Worm (Caenorhabditis elegans) whole organism, late embryonic: ENCODE results near the gene sre-7.

Experiments
- ceh-14 ChIP-seq: sonication (generic microtip); optimal IDR thresholded peaks from 2 replicates; lab custom pipeline; 2016; ENCODE audit warnings: missing genotype, missing genetic modification characterization, missing compliant biosample characterization
- ceh-45 ChIP-seq: fragments of 200-800 bp; sonication (Bioruptor generic); IDR thresholded peaks from 2 replicates; pipeline ENCODE4 v1.3.6; 2022; ENCODE audit warnings: missing genetic modification reagents, missing genetic modification characterization, missing compliant biosample characterization
- odd-2 ChIP-seq: sonication (generic microtip); optimal IDR thresholded peaks from 2 replicates; lab custom pipeline; 2017; ENCODE audit warnings: antibody characterized with exemption, mild to moderate bottlenecking, missing genetic modification characterization, missing compliant biosample characterization
- rnt-1 ChIP-seq: sonication (generic microtip); optimal IDR thresholded peaks from 2 replicates; lab custom pipeline; 2016; ENCODE audit warnings: missing genetic modification characterization, missing compliant biosample characterization
- tbx-7 ChIP-seq: sonication (generic microtip); optimal IDR thresholded peaks from 2 replicates; lab custom pipeline; 2016; ENCODE audit warnings: missing genotype, missing genetic modification characterization, missing compliant biosample characterization
- ttx-3 ChIP-seq: sonication (generic microtip); optimal IDR thresholded peaks from 2 replicates; lab custom pipeline; 2016; ENCODE audit warnings: missing genetic modification reagents, missing genetic modification characterization, missing compliant biosample characterization

The sre-7 gene

ce11 chrV:14290636-14291035 is 46.6 kb downstream of the sre-7 start, which contains the start of gene F14D7.18:
Gene F14D7.18 (minus strand): TSS chrV:14290736.
- no peak for TF ChIP-seq ceh-14 (tag; lab: Kevin White, UChicago)
- TF ChIP-seq, all 69 proteins: peak for 0

ce11 chrV:14293667-14294194 is 49.7 kb downstream of the sre-7 start, which contains the start of gene F14D7.2:
Gene F14D7.2 (minus strand): TSS chrV:14293717.
- TF ChIP-seq tbx-7 (tag; lab: Kevin White, UChicago) = no peak

- TF ChIP-seq ttx-3 = no peak
- no peak for TF ChIP-seq ceh-45 (GFP tag; lab: Robert Waterston, UW)
- no peak for TF ChIP-seq odd-2
- no peak for TF ChIP-seq rnt-1 (tag; lab: Kevin White, UChicago)
Observed at ce11 chrV:14294396-14294795, 50.4 kb downstream of the sre-7 start, which contains the start of gene F14D7.9. Gene F14D7.9 (plus strand): TSS chrV:14294696.
